Worm (Caenorhabditis elegans): ENCODE data around the gene arrd-18.

Gene arrd-18

DNA sequence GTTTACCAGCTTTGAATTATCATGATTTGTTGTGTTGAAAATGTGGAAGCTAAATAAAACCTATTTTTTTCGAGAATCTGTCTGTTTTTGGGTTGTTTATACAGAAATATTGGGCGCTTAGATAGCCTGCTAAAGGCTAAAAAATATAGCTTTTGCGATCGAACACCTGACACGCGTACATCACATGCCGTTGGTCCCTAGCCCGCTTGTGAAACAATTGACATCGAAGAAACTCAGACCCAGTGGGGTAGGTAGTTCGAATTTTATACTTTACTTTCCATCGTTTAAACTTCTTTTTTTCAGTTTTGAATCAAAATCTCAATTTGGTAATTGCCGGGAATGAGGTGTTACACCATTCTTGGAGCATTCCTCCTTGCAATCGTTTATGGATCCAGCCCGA is 27.1 kb upstream of the arrd-18 start, which contains the start of gene C17B7.4:
Gene C17B7.4 (plus strand): TSS at position 301 of the 400 bp plus-strand sequence.
- no peak for TF ChIP-seq ets-5 (GFP tag; IDR thresholded peaks at IDR 0.05)
- no peak for TF ChIP-seq vab-15 (tag; optimal IDR thresholded peaks at IDR 0.05)
- no peak for TF ChIP-seq blmp-1 (tag; optimal IDR thresholded peaks at IDR 0.05)
- no peak for TF ChIP-seq elt-2 (tag; optimal IDR thresholded peaks at IDR 0.05)
- no peak for TF ChIP-seq nhr-84 (tag; optimal IDR thresholded peaks at IDR 0.05)
- no peak for TF ChIP-seq snu-23 (GFP tag; optimal IDR thresholded peaks at IDR 0.05)
- TF ChIP-seq aly-2 (tag; optimal IDR thresholded peaks at IDR 0.05): no peak
- TF ChIP-seq lir-3 (tag; optimal IDR thresholded peaks at IDR 0.05; ENCODE audit: poor library complexity): no peak
- TF ChIP-seq ces-1 (GFP tag; optimal IDR thresholded peaks at IDR 0.05): no peak
- TF ChIP-seq nhr-237 (tag; optimal IDR thresholded peaks at IDR 0.05): no peak
- no peak for TF ChIP-seq fkh-10 (GFP tag; optimal IDR thresholded peaks at IDR 0.05)
- TF ChIP-seq lin-35 (GFP tag; optimal IDR thresholded peaks at IDR 0.05): no peak
- TF ChIP-seq aha-1 (tag; optimal IDR thresholded peaks at IDR 0.05): no peak
- no peak for TF ChIP-seq egl-27 (tag; optimal IDR thresholded peaks at IDR 0.05)
- TF ChIP-seq lin-39 (tag; optimal IDR thresholded peaks at IDR 0.05): no peak
- no peak for TF ChIP-seq C34B4.2 (tag; optimal IDR thresholded peaks at IDR 0.05)
- no peak for TF ChIP-seq dpl-1 (GFP tag; optimal IDR thresholded peaks at IDR 0.05)

DNA sequence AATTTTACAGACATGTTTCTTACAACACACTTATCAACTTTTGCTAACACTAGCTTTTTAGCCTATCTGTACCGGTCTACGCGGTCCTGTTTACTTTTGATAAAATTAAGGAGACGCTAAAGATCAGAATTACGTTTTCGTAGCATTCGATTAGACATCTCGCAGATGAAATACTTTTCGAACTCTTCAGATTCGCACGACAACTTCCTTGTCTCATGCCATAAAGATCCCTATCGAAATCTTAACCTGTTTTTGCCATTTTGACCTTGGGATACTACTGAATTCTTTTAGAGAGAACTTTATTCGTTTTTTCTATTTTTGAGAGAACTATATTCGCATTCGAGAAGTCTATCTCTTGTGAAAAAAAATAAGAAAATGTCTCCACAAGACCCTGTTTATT is 21.4 kb upstream of the arrd-18 start, which contains the start of gene C17B7.5:
Gene C17B7.5 (plus strand): TSS at position 301 of the 400 bp plus-strand sequence.
- TF ChIP-seq zip-4 (GFP tag; optimal IDR thresholded peaks at IDR 0.05) (no peak), grh-1 (GFP tag; IDR thresholded peaks at IDR 0.05) (no peak), lin-39 (tag; optimal IDR thresholded peaks at IDR 0.05) (no peak), efl-1 (optimal IDR thresholded peaks at IDR 0.05) (no peak), efl-1 (GFP tag; optimal IDR thresholded peaks at IDR 0.05 in 1 of 2) (no peak), mep-1 (tag; optimal IDR thresholded peaks at IDR 0.05) (no peak), irx-1 (tag; optimal IDR thresholded peaks at IDR 0.05) (no peak), nhr-77 (tag; optimal IDR thresholded peaks at IDR 0.05) (no peak), ets-5 (GFP tag; IDR thresholded peaks at IDR 0.05) (no peak), tlp-1 (tag; optimal IDR thresholded peaks at IDR 0.05) (no peak), nhr-47 (tag; optimal IDR thresholded peaks at IDR 0.05) (no peak), ceh-90 (tag; optimal IDR thresholded peaks at IDR 0.05) (no peak), hpl-2 (GFP tag; optimal IDR thresholded peaks at IDR 0.05) (no peak), Y116A8C.19 (tag; optimal IDR thresholded peaks at IDR 0.05; ENCODE audit: borderline replicate concordance) (no peak), sptf-1 (tag; optimal IDR thresholded peaks at IDR 0.05) (no peak)

DNA sequence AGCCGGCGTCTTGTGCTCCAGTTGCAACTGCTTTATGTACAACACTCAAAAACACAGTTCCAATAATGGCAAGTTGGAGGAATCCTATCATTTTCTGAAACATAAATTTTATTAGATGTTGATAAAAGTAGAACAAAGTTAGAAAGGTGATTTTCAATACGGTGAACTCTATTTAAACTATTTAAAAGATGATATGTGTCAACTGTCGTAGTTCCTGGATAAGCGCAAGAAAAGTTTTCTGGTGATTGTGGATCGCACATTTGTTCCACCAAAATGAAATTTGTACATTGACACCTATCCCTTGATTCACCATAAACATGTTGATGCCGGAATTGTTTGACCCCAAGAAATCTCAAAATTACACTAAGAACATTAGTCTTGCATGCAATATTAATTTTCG is 20.1 kb upstream of the arrd-18 start, which contains the start of gene C17B7.9:
Gene C17B7.9 (minus strand): TSS at position 101 of the 400 bp plus-strand sequence.
- no peak for TF ChIP-seq dsc-1 (tag; optimal IDR thresholded peaks at IDR 0.05)
- no peak for TF ChIP-seq zag-1 (tag; optimal IDR thresholded peaks at IDR 0.05)
- no peak for TF ChIP-seq unc-62 (GFP tag; optimal IDR thresholded peaks at IDR 0.05)
- TF ChIP-seq nhr-71 (tag; optimal IDR thresholded peaks at IDR 0.05): no peak
- no peak for TF ChIP-seq nhr-47 (tag; optimal IDR thresholded peaks at IDR 0.05)
- TF ChIP-seq hlh-17 (GFP tag; optimal IDR thresholded peaks at IDR 0.05; ENCODE audit: borderline replicate concordance): no peak
- TF ChIP-seq xbp-1 (tag; optimal IDR thresholded peaks at IDR 0.05): no peak
- no peak for TF ChIP-seq fkh-8 (tag; optimal IDR thresholded peaks at IDR 0.05)
- TF ChIP-seq sptf-1 (tag; optimal IDR thresholded peaks at IDR 0.05): no peak
- no peak for TF ChIP-seq egl-27 (tag; optimal IDR thresholded peaks at IDR 0.05)
- TF ChIP-seq unc-86 (tag; optimal IDR thresholded peaks at IDR 0.05): no peak
- TF ChIP-seq vab-15 (tag; optimal IDR thresholded peaks at IDR 0.05): no peak
- TF ChIP-seq mdl-1 (tag; optimal IDR thresholded peaks at IDR 0.05): no peak
- no peak for TF ChIP-seq hpl-2 (GFP tag; optimal IDR thresholded peaks at IDR 0.05)
- no peak for TF ChIP-seq snu-23 (GFP tag; optimal IDR thresholded peaks at IDR 0.05)
- no peak for TF ChIP-seq irx-1 (tag; optimal IDR thresholded peaks at IDR 0.05)
- no peak for TF ChIP-seq nhr-77 (tag; optimal IDR thresholded peaks at IDR 0.05)
- no peak for TF ChIP-seq aha-1 (tag; optimal IDR thresholded peaks at IDR 0.05)
- TF ChIP-seq nhr-84 (tag; optimal IDR thresholded peaks at IDR 0.05): no peak

All from whole organism, L1 larva.